Worm (Caenorhabditis elegans): ENCODE measurements around the gene F44E7.7.

F44E7.7 gene

DNA sequence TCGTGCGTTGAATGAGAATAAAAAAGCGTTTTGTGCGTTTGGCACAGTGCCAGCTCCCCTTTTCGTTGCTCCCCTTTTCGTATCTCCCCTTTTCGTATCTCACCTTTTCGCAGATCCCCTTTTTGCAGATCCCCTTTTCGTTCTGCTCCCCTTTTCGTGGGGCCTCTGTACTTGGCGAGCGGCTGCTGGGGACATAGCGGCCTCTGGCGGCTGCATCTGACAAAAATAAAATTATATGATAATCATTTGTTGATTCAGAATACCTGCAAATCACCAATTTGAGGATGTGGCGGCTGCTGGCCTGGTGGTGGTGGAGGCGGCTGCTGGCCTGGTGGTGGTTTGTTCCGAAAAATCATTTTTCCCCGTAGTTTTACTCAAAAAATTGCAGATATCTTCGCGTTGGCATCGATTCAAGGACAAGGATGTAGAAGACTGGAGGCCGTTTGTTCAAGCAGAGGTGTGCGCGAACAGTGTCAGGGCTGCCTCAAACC is 30.0 kb downstream of the F44E7.7 start, which contains the start of gene K09H11.11:
Gene K09H11.11 (minus strand): TSS at position 51 of the 491 bp plus-strand sequence.
- TF ChIP-seq ceh-31 (tag; optimal IDR thresholded peaks at IDR 0.05), result peak; percentile 15

DNA sequence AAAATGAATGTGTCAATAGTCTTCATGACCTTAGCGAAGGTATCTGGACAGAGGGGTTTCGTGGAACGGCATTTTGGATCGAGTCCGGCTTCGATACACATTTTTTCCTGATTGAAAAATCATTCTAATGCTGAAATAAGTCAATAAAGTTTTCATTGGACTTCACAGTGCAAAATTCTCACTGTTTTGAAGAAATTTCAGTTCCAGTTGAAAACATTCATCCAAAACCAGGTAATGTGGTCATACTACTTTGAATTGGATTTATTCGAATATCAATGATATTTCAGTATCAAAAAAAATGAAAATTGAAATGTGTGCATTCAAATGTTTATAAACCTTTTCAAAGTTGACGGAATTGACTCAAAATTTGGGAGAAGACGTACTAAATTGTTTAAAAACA is 31.8 kb downstream of the F44E7.7 start, which contains the start of gene pgph-1:
Gene pgph-1 (minus strand): TSS at position 101 of the 400 bp plus-strand sequence.
- TF ChIP-seq fkh-10 (GFP tag; optimal IDR thresholded peaks at IDR 0.05), result no peak
- no peak for TF ChIP-seq ceh-6 (GFP tag; optimal IDR thresholded peaks at IDR 0.05)
- TF ChIP-seq ceh-9 (tag; optimal IDR thresholded peaks at IDR 0.05), result no peak
- no peak for TF ChIP-seq dve-1 (tag; optimal IDR thresholded peaks at IDR 0.05)
- TF ChIP-seq pax-1 (tag; optimal IDR thresholded peaks at IDR 0.05), result no peak
- no peak for TF ChIP-seq nhr-11 (tag; optimal IDR thresholded peaks at IDR 0.05)
- no peak for TF ChIP-seq ttx-3 (tag; optimal IDR thresholded peaks at IDR 0.05)
- no peak for TF ChIP-seq lin-11 (tag; optimal IDR thresholded peaks at IDR 0.05)
- TF ChIP-seq ceh-30 (tag; optimal IDR thresholded peaks at IDR 0.05), result no peak
- TF ChIP-seq ceh-31 (tag; optimal IDR thresholded peaks at IDR 0.05), result no peak
- TF ChIP-seq nhr-232 (tag; optimal IDR thresholded peaks at IDR 0.05), result no peak

DNA sequence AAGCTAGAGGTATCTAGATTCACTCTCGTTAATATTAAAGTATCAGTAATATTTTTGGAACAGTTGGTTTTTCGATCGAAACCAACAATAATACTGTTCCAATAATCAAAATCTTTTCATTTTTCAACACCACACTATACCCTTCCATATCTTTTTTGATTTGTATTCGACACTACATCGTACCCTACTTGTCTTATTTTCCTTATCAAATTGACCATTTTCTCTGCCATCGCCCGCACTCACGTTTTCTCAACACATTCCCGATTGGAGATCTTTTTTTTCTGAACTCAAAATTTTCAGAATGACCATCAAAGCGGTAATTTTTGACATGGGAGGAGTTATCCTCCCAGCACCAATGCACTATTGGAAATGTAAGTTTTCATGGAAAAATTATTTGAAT is 37.8 kb downstream of the F44E7.7 start, which contains the start of gene acds-10:
Gene acds-10 (plus strand): TSS at position 301 of the 400 bp plus-strand sequence.
- TF ChIP-seq dve-1 (tag; optimal IDR thresholded peaks at IDR 0.05) (no peak), nhr-11 (tag; optimal IDR thresholded peaks at IDR 0.05) (no peak)

ce11 chrV:5746237-5746636 is 39.0 kb downstream of the F44E7.7 start:
- TF ChIP-seq sox-4 (tag; optimal IDR thresholded peaks at IDR 0.05) (no peak), pat-9 (tag; optimal IDR thresholded peaks at IDR 0.05) (no peak), hlh-8 (tag; optimal IDR thresholded peaks at IDR 0.05) (no peak), rnt-1 (tag; optimal IDR thresholded peaks at IDR 0.05) (no peak), ceh-2 (tag; optimal IDR thresholded peaks at IDR 0.05) (no peak), ceh-31 (tag; optimal IDR thresholded peaks at IDR 0.05) (no peak), hlh-15 (tag; optimal IDR thresholded peaks at IDR 0.05) (no peak)

DNA sequence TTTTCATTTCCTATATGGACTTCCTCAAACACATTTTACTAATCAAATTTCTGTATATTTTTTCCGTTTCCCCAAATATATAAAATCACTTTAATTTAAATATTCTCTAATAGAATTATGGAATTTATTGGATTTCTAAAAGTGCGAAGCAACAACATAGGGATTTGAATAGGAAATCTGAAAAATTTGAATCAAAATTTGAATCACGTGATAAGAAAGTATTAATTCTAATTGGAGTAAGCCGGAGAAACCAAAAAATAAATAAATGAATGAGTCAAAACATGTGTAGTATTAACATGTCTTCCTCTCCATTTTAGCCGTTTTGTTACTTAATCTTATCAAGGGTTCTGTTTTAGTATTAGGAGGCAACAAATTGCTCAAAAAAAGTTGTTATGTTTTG is 44.0 kb downstream of the F44E7.7 start:
- no peak for TF ChIP-seq ref-2 (tag; optimal IDR thresholded peaks at IDR 0.05)

ce11 chrV:5739438-5739837 is 45.8 kb downstream of the F44E7.7 start:
- TF ChIP-seq zip-5 (tag; optimal IDR thresholded peaks at IDR 0.05) (no peak), ahr-1 (tag; optimal IDR thresholded peaks at IDR 0.05) (no peak), elt-4 (tag; optimal IDR thresholded peaks at IDR 0.05) (no peak), ceh-24 (tag; optimal IDR thresholded peaks at IDR 0.05) (no peak), pha-2 (tag; optimal IDR thresholded peaks at IDR 0.05) (no peak), C08G9.2 (tag; optimal IDR thresholded peaks at IDR 0.05) (no peak)

DNA sequence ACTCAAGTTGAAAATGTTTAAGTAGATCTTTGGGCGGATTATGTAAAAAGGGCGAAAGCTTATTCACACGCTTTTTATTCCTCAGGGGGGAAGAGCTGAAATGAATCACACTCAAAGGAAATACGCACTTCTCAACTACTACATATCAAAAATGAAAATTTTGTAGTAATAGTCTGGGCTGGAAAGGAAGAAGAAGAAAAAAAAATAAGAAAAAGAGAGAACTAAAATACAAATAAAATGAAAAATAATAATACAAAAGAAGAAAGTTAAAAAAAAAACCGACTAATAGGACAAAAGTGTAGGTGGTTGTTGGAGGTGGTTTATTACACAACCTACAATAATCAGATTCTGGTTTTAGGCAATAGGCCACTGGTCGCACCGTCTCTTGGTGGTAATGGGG is 49.2 kb downstream of the F44E7.7 start, which contains the start of gene K09H11.6:
Gene K09H11.6 (minus strand): TSS at position 101 of the 400 bp plus-strand sequence.
- TF ChIP-seq hlh-8 (tag; optimal IDR thresholded peaks at IDR 0.05), result no peak
- TF ChIP-seq pha-2 (tag; optimal IDR thresholded peaks at IDR 0.05), result no peak
- no peak for TF ChIP-seq ceh-14 (tag; optimal IDR thresholded peaks at IDR 0.05)
- TF ChIP-seq unc-42 (tag; optimal IDR thresholded peaks at IDR 0.05), result no peak
- no peak for TF ChIP-seq ceh-24 (tag; optimal IDR thresholded peaks at IDR 0.05)
- TF ChIP-seq ceh-48 (tag; optimal IDR thresholded peaks at IDR 0.05), result no peak
- no peak for TF ChIP-seq rnt-1 (tag; optimal IDR thresholded peaks at IDR 0.05)
- TF ChIP-seq npax-4 (tag; optimal IDR thresholded peaks at IDR 0.05), result no peak
- TF ChIP-seq ceh-31 (tag; optimal IDR thresholded peaks at IDR 0.05), result no peak
- TF ChIP-seq che-1 (tag; optimal IDR thresholded peaks at IDR 0.05), result no peak
- no peak for TF ChIP-seq odd-2 (tag; optimal IDR thresholded peaks at IDR 0.05)
- TF ChIP-seq C08G9.2 (tag; optimal IDR thresholded peaks at IDR 0.05), result no peak
- TF ChIP-seq gmeb-2 (tag; optimal IDR thresholded peaks at IDR 0.05), result no peak

All from whole organism, late embryonic.